Fruit fly (Drosophila melanogaster) whole organism, adult: ENCODE measurements around the gene CG42728.

Source experiments
- CG11617 ChIP-seq: fragments of 200-800 bp; sonication (Bioruptor generic); optimal IDR thresholded peaks from 2 replicates; lab custom pipeline; 2017; ENCODE audit warnings: mild to moderate bottlenecking, missing biosample characterization, missing genetic modification reagents, missing genetic modification characterization
- CG12768 ChIP-seq: fragments of 200-800 bp; sonication (Bioruptor generic); optimal IDR thresholded peaks from 2 replicates; lab custom pipeline; 2017; ENCODE audit warnings: missing biosample characterization, missing genetic modification characterization, mild to moderate bottlenecking, moderate library complexity, missing genetic modification reagents
- CG14711 ChIP-seq: fragments of 200-800 bp; sonication (Bioruptor generic); optimal IDR thresholded peaks from 2 replicates; lab custom pipeline; 2018; ENCODE audit warnings: missing biosample characterization, mild to moderate bottlenecking, missing genetic modification characterization, moderate library complexity
- CG1620 ChIP-seq: fragments of 200-800 bp; sonication (Bioruptor generic); optimal IDR thresholded peaks from 2 replicates; lab custom pipeline; 2016; ENCODE audit warnings: missing biosample characterization, missing genetic modification characterization
- CG33017 ChIP-seq: fragments of 200-800 bp; sonication (Bioruptor generic); optimal IDR thresholded peaks from 2 replicates; lab custom pipeline; 2018; ENCODE audit warnings: missing biosample characterization, mild to moderate bottlenecking, missing genetic modification characterization, moderate library complexity
- CG5204 ChIP-seq: fragments of 200-800 bp; sonication (Bioruptor generic); optimal IDR thresholded peaks from 2 replicates; lab custom pipeline; 2016; ENCODE audit warnings: missing biosample characterization, missing genetic modification characterization
- CG7045 ChIP-seq: fragments of 200-800 bp; sonication (Bioruptor generic); optimal IDR thresholded peaks from 2 replicates; lab custom pipeline; 2017; ENCODE audit warnings: missing biosample characterization, mild to moderate bottlenecking, missing genetic modification characterization
- CG7101 ChIP-seq: fragments of 200-800 bp; sonication (Bioruptor generic); optimal IDR thresholded peaks from 2 replicates; lab custom pipeline; 2018; ENCODE audit warnings: missing biosample characterization, mild to moderate bottlenecking, missing genetic modification characterization, moderate library complexity
- Clk ChIP-seq: fragments of 200-800 bp; sonication (Bioruptor generic); optimal IDR thresholded peaks from 2 replicates; lab custom pipeline; 2017; ENCODE audit warnings: missing biosample characterization, missing genetic modification characterization
- Crg-1 ChIP-seq: fragments of 200-800 bp; sonication (Bioruptor generic); optimal IDR thresholded peaks from 2 replicates; lab custom pipeline; 2016; ENCODE audit warnings: missing biosample characterization, missing genetic modification characterization
- Hr96 ChIP-seq: fragments of 200-800 bp; sonication (Bioruptor generic); optimal IDR thresholded peaks from 2 replicates; lab custom pipeline; 2016; ENCODE audit warnings: missing biosample characterization, missing genetic modification characterization
- Mnt ChIP-seq: fragments of 200-800 bp; sonication (Bioruptor generic); optimal IDR thresholded peaks from 2 replicates; lab custom pipeline; 2016; ENCODE audit warnings: missing biosample characterization, mild to moderate bottlenecking, missing genetic modification characterization
- bab1 ChIP-seq: fragments of 200-800 bp; sonication (Bioruptor generic); optimal IDR thresholded peaks from 3 replicates; lab custom pipeline; 2019; ENCODE audit warnings: missing biosample characterization, mild to moderate bottlenecking, missing genetic modification characterization, moderate library complexity
- cic ChIP-seq: fragments of 200-800 bp; sonication (Bioruptor generic); optimal IDR thresholded peaks from 2 replicates; lab custom pipeline; 2017; ENCODE audit warnings: missing biosample characterization, mild to moderate bottlenecking, missing genetic modification characterization, moderate library complexity
- cnc ChIP-seq, 2 experiments: fragments of >200 bp; optimal IDR thresholded peaks; 2 replicates each; lab custom pipeline; 2017
- kay ChIP-seq: fragments of 200-800 bp; sonication (Bioruptor generic); peaks from one replicate; lab custom pipeline; 2016; ENCODE audit warnings: missing biosample characterization, missing genetic modification characterization, borderline replicate concordance
- ovo ChIP-seq: fragments of 200-800 bp; sonication (Bioruptor generic); optimal IDR thresholded peaks from 2 replicates; lab custom pipeline; 2016; ENCODE audit warnings: missing biosample characterization, missing genetic modification characterization
- pad ChIP-seq: fragments of 200-800 bp; sonication (Bioruptor generic); optimal IDR thresholded peaks from 3 replicates; lab custom pipeline; 2017; ENCODE audit warnings: missing biosample characterization, missing genetic modification characterization, mild to moderate bottlenecking, moderate library complexity, missing genetic modification reagents
- tj ChIP-seq: fragments of 200-800 bp; sonication (Bioruptor generic); optimal IDR thresholded peaks from 3 replicates; lab custom pipeline; 2017; ENCODE audit warnings: missing biosample characterization, mild to moderate bottlenecking, missing genetic modification characterization, moderate library complexity
- toe ChIP-seq: fragments of 200-800 bp; sonication (Bioruptor generic); optimal IDR thresholded peaks from 2 replicates; lab custom pipeline; 2016; ENCODE audit warnings: missing biosample characterization, missing genetic modification characterization

Gene CG42728

dm6 chr3L:15528096-15528495, at the start of gene CG42728:
CG42728 (minus strand) TSS chr3L:15528196.
- TF ChIP-seq bab1 (GFP tag; lab: Kevin White, UChicago) (no peak), cic (GFP tag; lab: Kevin White, UChicago) (no peak), CG14711 (no peak), CG5204 (GFP tag; lab: Kevin White, UChicago) (no peak), CG33017 (no peak), cnc (optimal IDR thresholded peaks at IDR 0.05; lab: Kevin White, UChicago) (no peak), tj (no peak), ovo (GFP tag; lab: Kevin White, UChicago) (no peak), pad (GFP tag; lab: Kevin White, UChicago) (no peak), Hr96 (GFP tag; lab: Kevin White, UChicago) (no peak), CG1620 (GFP tag; lab: Kevin White, UChicago) (no peak), CG7101 (tag; lab: Kevin White, UChicago) (no peak)

- no peak for TF ChIP-seq CG5204 (GFP tag; lab: Kevin White, UChicago)
- TF ChIP-seq bab1 (GFP tag; lab: Kevin White, UChicago), result no peak
Measured at dm6 chr3L:15576357-15576756, 48.4 kb upstream of the CG42728 start, which contains the start of gene Ufsp2. Ufsp2 (plus strand) TSS chr3L:15576570.

dm6 chr3L:15570571-15570970, 42.6 kb upstream of the CG42728 start:
- TF ChIP-seq CG12768 (no peak), Mnt (GFP tag; lab: Kevin White, UChicago) (no peak), CG33017 (no peak), Clk (GFP tag; lab: Kevin White, UChicago) (no peak), ovo (GFP tag; lab: Kevin White, UChicago) (no peak), CG7101 (tag; lab: Kevin White, UChicago) (no peak), CG11617 (GFP tag; lab: Kevin White, UChicago) (no peak), CG5204 (GFP tag; lab: Kevin White, UChicago) (no peak), toe (GFP tag; lab: Kevin White, UChicago) (no peak), kay (GFP tag; lab: Kevin White, UChicago) (no peak)

dm6 chr3L:15568748-15569147, 40.8 kb upstream of the CG42728 start:
- TF ChIP-seq CG5204 (GFP tag; lab: Kevin White, UChicago) (no peak), kay (GFP tag; lab: Kevin White, UChicago) (no peak), Crg-1 (no peak), cic (GFP tag; lab: Kevin White, UChicago) (no peak), tj (no peak), ovo (GFP tag; lab: Kevin White, UChicago) (no peak), Hr96 (GFP tag; lab: Kevin White, UChicago) (no peak), toe (GFP tag; lab: Kevin White, UChicago) (no peak), CG7045 (GFP tag; lab: Kevin White, UChicago) (no peak), CG14711 (no peak), Mnt (GFP tag; lab: Kevin White, UChicago) (no peak), pad (GFP tag; lab: Kevin White, UChicago) (no peak), CG12768 (no peak), CG7101 (tag; lab: Kevin White, UChicago) (no peak), bab1 (GFP tag; lab: Kevin White, UChicago) (no peak)

dm6 chr3L:15566484-15566955, 38.5 kb upstream of the CG42728 start:
- TF ChIP-seq ovo (GFP tag; lab: Kevin White, UChicago), result peak; percentile 68
- peak; percentile 74 for TF ChIP-seq Mnt (GFP tag; lab: Kevin White, UChicago)
- peak; percentile 86 for TF ChIP-seq CG12768
- peak; percentile 37 for TF ChIP-seq pad (GFP tag; lab: Kevin White, UChicago)
- peak; percentile 75 for TF ChIP-seq CG7101 (tag; lab: Kevin White, UChicago)
- peak; percentile 87 for TF ChIP-seq CG33017
- TF ChIP-seq tj, result peak; percentile 39
- TF ChIP-seq kay (GFP tag; lab: Kevin White, UChicago), result peak; percentile 92
- TF ChIP-seq Hr96 (GFP tag; lab: Kevin White, UChicago), result no peak
- no peak for TF ChIP-seq Clk (GFP tag; lab: Kevin White, UChicago)
- TF ChIP-seq CG11617 (GFP tag; lab: Kevin White, UChicago), result peak; percentile 74
- no peak for TF ChIP-seq CG5204 (GFP tag; lab: Kevin White, UChicago)
- no peak for TF ChIP-seq cnc (optimal IDR thresholded peaks at IDR 0.05; lab: Kevin White, UChicago)
- TF ChIP-seq Crg-1, result peak; percentile 59
- TF ChIP-seq CG1620 (GFP tag; lab: Kevin White, UChicago), result peak; percentile 54
- TF ChIP-seq CG7045 (GFP tag; lab: Kevin White, UChicago), result peak; percentile 69
- peak; percentile 98 for TF ChIP-seq cic (GFP tag; lab: Kevin White, UChicago)
- peak; percentile 51 for TF ChIP-seq CG14711
- no peak for TF ChIP-seq bab1 (GFP tag; lab: Kevin White, UChicago)
- TF ChIP-seq toe (GFP tag; lab: Kevin White, UChicago), result no peak

- no peak for TF ChIP-seq CG33017
- peak; percentile 52 for TF ChIP-seq pad (GFP tag; lab: Kevin White, UChicago)
- TF ChIP-seq cnc (optimal IDR thresholded peaks at IDR 0.05; lab: Kevin White, UChicago), result no peak
- TF ChIP-seq cic (GFP tag; lab: Kevin White, UChicago), result no peak
- no peak for TF ChIP-seq CG7045 (GFP tag; lab: Kevin White, UChicago)
- no peak for TF ChIP-seq CG7101 (tag; lab: Kevin White, UChicago)
- no peak for TF ChIP-seq CG1620 (GFP tag; lab: Kevin White, UChicago)
- TF ChIP-seq CG14711, result peak; percentile 9
- TF ChIP-seq kay (GFP tag; lab: Kevin White, UChicago), result peak; percentile 13
- TF ChIP-seq Crg-1, result peak; percentile 48
- no peak for TF ChIP-seq Clk (GFP tag; lab: Kevin White, UChicago)
- peak; percentile 26 for TF ChIP-seq bab1 (GFP tag; lab: Kevin White, UChicago)
- TF ChIP-seq toe (GFP tag; lab: Kevin White, UChicago), result peak; percentile 69
- no peak for TF ChIP-seq CG12768
- TF ChIP-seq ovo (GFP tag; lab: Kevin White, UChicago), result no peak
- TF ChIP-seq CG11617 (GFP tag; lab: Kevin White, UChicago), result no peak
- peak; percentile 6 for TF ChIP-seq Mnt (GFP tag; lab: Kevin White, UChicago)
- no peak for TF ChIP-seq tj
- TF ChIP-seq CG5204 (GFP tag; lab: Kevin White, UChicago), result no peak
- peak; percentile 53 for TF ChIP-seq Hr96 (GFP tag; lab: Kevin White, UChicago)
Measured at dm6 chr3L:15565829-15566433, 37.9 kb upstream of the CG42728 start, which contains the start of gene dop. dop (plus strand) TSS chr3L:15566013.
